Worm (Caenorhabditis elegans): Measurements from ENCODE around the gene ZK742.4.

The ZK742.4 gene

ce11 chrV:7809320-7810256, 2.0 kb downstream of the ZK742.4 start, which contains the start of gene ZK742.3 (continued):
- TF ChIP-seq ceh-28 (tag; optimal IDR thresholded peaks at IDR 0.05) (no peak), zip-11 (GFP tag; IDR thresholded peaks at IDR 0.05) (no peak), lin-39 (tag; optimal IDR thresholded peaks at IDR 0.05) (no peak), nhr-42 (GFP tag; IDR thresholded peaks at IDR 0.05) (no peak)

- TF ChIP-seq mxl-2 (GFP tag; conservative IDR thresholded peaks at IDR 0.05): no peak
- TF ChIP-seq daf-19 (GFP tag; conservative IDR thresholded peaks at IDR 0.05): no peak
- TF ChIP-seq unc-62 (GFP tag; optimal IDR thresholded peaks at IDR 0.05 in 1 of 2): peak in 1 of 2 experiments; percentile 77
- TF ChIP-seq unc-62 (tag; optimal IDR thresholded peaks at IDR 0.05): no peak
- no peak for TF ChIP-seq nhr-76 (tag; optimal IDR thresholded peaks at IDR 0.05)
Measured at ce11 chrV:7808444-7808843, 3.1 kb downstream of the ZK742.4 start.

ce11 chrV:7806629-7807028, 5.0 kb downstream of the ZK742.4 start:
- TF ChIP-seq ceh-44 (GFP tag; IDR thresholded peaks at IDR 0.05): no peak
- TF ChIP-seq T26A8.4 (GFP tag; IDR thresholded peaks at IDR 0.05): no peak
- no peak for TF ChIP-seq ztf-11 (tag; optimal IDR thresholded peaks at IDR 0.05)
- TF ChIP-seq lin-15B (tag; optimal IDR thresholded peaks at IDR 0.05): no peak
- peak; percentile 84 for TF ChIP-seq aha-1 (tag)
- TF ChIP-seq daf-16 (GFP tag; optimal IDR thresholded peaks at IDR 0.05): no peak
- TF ChIP-seq daf-16 (tag; optimal IDR thresholded peaks at IDR 0.05): no peak
- no peak for TF ChIP-seq vab-7 (GFP tag; IDR thresholded peaks at IDR 0.05)
- peak in 1 of 2 experiments; percentile 66 for TF ChIP-seq unc-62 (GFP tag; optimal IDR thresholded peaks at IDR 0.05 in 1 of 2)
- no peak for TF ChIP-seq unc-62 (tag; optimal IDR thresholded peaks at IDR 0.05)
- no peak for TF ChIP-seq ceh-62 (tag; optimal IDR thresholded peaks at IDR 0.05)

- no peak for TF ChIP-seq spr-1 (tag; optimal IDR thresholded peaks at IDR 0.05)
Measured at ce11 chrV:7804801-7805163, 6.8 kb downstream of the ZK742.4 start, which contains the start of gene xpo-1. TSS of gene xpo-1 (plus strand) at chrV:7805064.

- TF ChIP-seq madf-5 (GFP tag; IDR thresholded peaks at IDR 0.05) (no peak), mdt-29 (GFP tag; IDR thresholded peaks at IDR 0.05) (no peak), vab-7 (GFP tag; IDR thresholded peaks at IDR 0.05) (no peak), attf-4 (tag; optimal IDR thresholded peaks at IDR 0.05) (no peak), aha-1 (tag) (peak; percentile 96), F10B5.3 (tag; optimal IDR thresholded peaks at IDR 0.05) (no peak), hif-1 (tag; optimal IDR thresholded peaks at IDR 0.05) (peak in 1 of 2 experiments; percentile 49), rbr-2 (tag; optimal IDR thresholded peaks at IDR 0.05) (no peak), hlh-30 (tag; optimal IDR thresholded peaks at IDR 0.05; ENCODE audit: insufficient read depth) (peak; percentile 93), nhr-48 (tag; optimal IDR thresholded peaks at IDR 0.05) (peak; percentile 24), ZK337.2 (GFP tag; IDR thresholded peaks at IDR 0.05) (no peak), saeg-2 (GFP tag; IDR thresholded peaks at IDR 0.05) (no peak), nhr-111 (GFP tag; optimal IDR thresholded peaks at IDR 0.05) (no peak), lin-38 (GFP tag; IDR thresholded peaks at IDR 0.05) (no peak; the same call in none of the 2 replicates), lin-13 (GFP tag; optimal IDR thresholded peaks at IDR 0.05) (no peak), mep-1 (tag; optimal IDR thresholded peaks at IDR 0.05) (peak; percentile 8), lsy-2 (tag; optimal IDR thresholded peaks at IDR 0.05) (no peak), Y75B8A.6 (GFP tag; IDR thresholded peaks at IDR 0.05) (no peak), mdl-1 (tag; optimal IDR thresholded peaks at IDR 0.05) (peak; percentile 46 to 80), aly-2 (tag; optimal IDR thresholded peaks at IDR 0.05) (no peak), nhr-28 (tag; optimal IDR thresholded peaks at IDR 0.05) (peak; percentile 61), pqm-1 (tag; optimal IDR thresholded peaks at IDR 0.05) (no peak), lir-3 (tag; optimal IDR thresholded peaks at IDR 0.05) (no peak), daf-19 (GFP tag; conservative IDR thresholded peaks at IDR 0.05) (no peak), nhr-10 (tag; optimal IDR thresholded peaks at IDR 0.05) (no peak), F49E8.2 (tag; optimal IDR thresholded peaks at IDR 0.05; ENCODE audit: borderline replicate concordance) (no peak), unc-62 (GFP tag; optimal IDR thresholded peaks at IDR 0.05 in 1 of 2) (peak in 1 of 2 experiments; percentile 98), unc-62 (tag; optimal IDR thresholded peaks at IDR 0.05) (no peak)
Measured at ce11 chrV:7804064-7804800, 7.4 kb downstream of the ZK742.4 start, which contains the start of gene uvs-1. TSS of gene uvs-1 (minus strand) at chrV:7804208.
